Worm (Caenorhabditis elegans) whole organism, young adult: ENCODE measurements around the gene C04C3.4.
A peak's percentile ranks its signal among the peaks of the same experiment; 100 is the strongest.

Source experiments
- B0019.2 ChIP-seq: fragments of 200-800 bp; sonication (Bioruptor generic); conservative IDR thresholded peaks from 2 replicates; pipeline ENCODE4 v1.3.6; 2022; ENCODE audit warnings: missing genetic modification reagents, missing genetic modification characterization, missing compliant biosample characterization
- F23B12.7 ChIP-seq: sonication (generic microtip); optimal IDR thresholded peaks from 2 replicates; lab custom pipeline; 2017; ENCODE audit warnings: missing genetic modification characterization, mild to moderate bottlenecking, missing compliant biosample characterization, antibody characterized with exemption, moderate library complexity; ENCODE audit not compliant: insufficient read depth
- F55B11.4 ChIP-seq: sonication (generic microtip); optimal IDR thresholded peaks from 2 replicates; lab custom pipeline; 2016; ENCODE audit warnings: missing compliant biosample characterization, missing genetic modification characterization, borderline replicate concordance; ENCODE audit not compliant: insufficient read depth
- F57C9.4 ChIP-seq: sonication (generic microtip); optimal IDR thresholded peaks from 2 replicates; lab custom pipeline; 2017; ENCODE audit warnings: mild to moderate bottlenecking, missing genetic modification characterization, missing compliant biosample characterization
- Y53G8AR.9 ChIP-seq: fragments of 200-800 bp; sonication (Bioruptor generic); conservative IDR thresholded peaks from 2 replicates; pipeline ENCODE4 v1.3.6; 2022; ENCODE audit warnings: missing genetic modification reagents, missing genetic modification characterization, missing compliant biosample characterization
- Y67H2A.10 ChIP-seq: fragments of 200-800 bp; sonication (Bioruptor generic); conservative IDR thresholded peaks from 2 replicates; pipeline ENCODE4 v1.3.6; 2022; ENCODE audit warnings: missing genetic modification reagents, missing genetic modification characterization, missing compliant biosample characterization
- akir-1 ChIP-seq: fragments of 200-800 bp; sonication (Bioruptor generic); optimal IDR thresholded peaks from 2 replicates; lab custom pipeline; 2018; ENCODE audit warnings: mild to moderate bottlenecking, missing genetic modification characterization, moderate library complexity, missing compliant biosample characterization
- ama-1 ChIP-seq, 3 experiments: fragments of 150-350 bp in 1 of 3; sonication (generic microtip) in 2 of 3; optimal IDR thresholded peaks; 2 replicates each; lab custom pipeline; 2014 to 2018; ENCODE audit warnings: missing biosample characterization in 2 of 3, missing genetic modification characterization in 2 of 3, missing genetic modification reagents in 2 of 3
- atf-7 ChIP-seq: sonication (generic microtip); optimal IDR thresholded peaks from 2 replicates; lab custom pipeline; 2017; ENCODE audit warnings: mild to moderate bottlenecking, missing genetic modification characterization, missing compliant biosample characterization
- athp-1 ChIP-seq: sonication (generic microtip); optimal IDR thresholded peaks from 2 replicates; lab custom pipeline; 2017; ENCODE audit warnings: mild to moderate bottlenecking, missing genetic modification characterization, missing compliant biosample characterization
- ceh-27 ChIP-seq: fragments of 200-800 bp; sonication (Bioruptor generic); optimal IDR thresholded peaks from 2 replicates; lab custom pipeline; 2018; ENCODE audit warnings: mild to moderate bottlenecking, missing genetic modification characterization, moderate library complexity, missing compliant biosample characterization
- ceh-40 ChIP-seq: fragments of 200-800 bp; sonication (Bioruptor generic); IDR thresholded peaks from 2 replicates; pipeline ENCODE4 v1.3.6; 2022; ENCODE audit warnings: missing genetic modification characterization, missing compliant biosample characterization
- chd-7 ChIP-seq: sonication (generic microtip); optimal IDR thresholded peaks from 2 replicates; lab custom pipeline; 2016; ENCODE audit warnings: mild to moderate bottlenecking, missing genetic modification characterization, moderate library complexity, missing compliant biosample characterization
- dpl-1 ChIP-seq: fragments of 150-350 bp; optimal IDR thresholded peaks from 2 replicates; lab custom pipeline; 2014; ENCODE audit warnings: missing biosample characterization, missing genetic modification reagents, missing genetic modification characterization
- egl-18 ChIP-seq: fragments of 200-800 bp; sonication (Bioruptor generic); IDR thresholded peaks from 2 replicates; pipeline ENCODE4 v1.3.6; 2022; ENCODE audit warnings: missing genetic modification reagents, missing genetic modification characterization, missing compliant biosample characterization
- egrh-3 ChIP-seq: fragments of 200-800 bp; sonication (Bioruptor generic); IDR thresholded peaks from 2 replicates; pipeline ENCODE4 v1.3.6; 2022; ENCODE audit warnings: missing genetic modification reagents, missing genetic modification characterization, missing compliant biosample characterization
- fkh-3 ChIP-seq: sonication (generic microtip); optimal IDR thresholded peaks from 2 replicates; lab custom pipeline; 2016; ENCODE audit warnings: mild to moderate bottlenecking, missing genetic modification characterization, missing compliant biosample characterization
- gei-17 ChIP-seq: fragments of 200-800 bp; sonication (Bioruptor generic); optimal IDR thresholded peaks from 2 replicates; lab custom pipeline; 2018; ENCODE audit warnings: mild to moderate bottlenecking, missing genetic modification characterization, missing compliant biosample characterization
- hlh-12 ChIP-seq: sonication (generic microtip); optimal IDR thresholded peaks from 2 replicates; lab custom pipeline; 2016; ENCODE audit warnings: missing genetic modification characterization, missing compliant biosample characterization
- hmg-20 ChIP-seq: fragments of 200-800 bp; sonication (Bioruptor generic); IDR thresholded peaks from 2 replicates; pipeline ENCODE4 v1.3.6; 2022; ENCODE audit warnings: missing genetic modification reagents, missing genetic modification characterization, missing compliant biosample characterization
- hsf-1 ChIP-seq: fragments of 200-800 bp; sonication (Bioruptor generic); IDR thresholded peaks from 2 replicates; pipeline ENCODE4 v1.3.6; 2022; ENCODE audit warnings: missing genetic modification reagents, missing genetic modification characterization, missing compliant biosample characterization
- lag-1 ChIP-seq: fragments of 200-800 bp; sonication (Bioruptor generic); IDR thresholded peaks from 2 replicates; pipeline ENCODE4 v1.3.6; 2022; ENCODE audit warnings: missing genetic modification reagents, missing genetic modification characterization, missing compliant biosample characterization
- let-526 ChIP-seq: fragments of 200-800 bp; sonication (Bioruptor generic); IDR thresholded peaks from 2 replicates; pipeline ENCODE4 v1.3.6; 2022; ENCODE audit warnings: missing genetic modification reagents, missing genetic modification characterization, missing compliant biosample characterization
- let-607 ChIP-seq, 2 experiments: fragments of 200-800 bp in 1 of 2; sonication (Bioruptor generic) in 1 of 2; sonication (generic microtip) in 1 of 2; optimal IDR thresholded peaks; 2 replicates each; lab custom pipeline; 2016 to 2018; ENCODE audit warnings: mild to moderate bottlenecking in 2 of 2, missing compliant biosample characterization in 2 of 2, missing genetic modification characterization in 2 of 2, moderate library complexity in 2 of 2, missing genotype in 1 of 2
- lir-1 ChIP-seq: fragments of 200-800 bp; sonication (Bioruptor generic); conservative IDR thresholded peaks from 2 replicates; pipeline ENCODE4 v1.3.6; 2022; ENCODE audit warnings: missing genetic modification reagents, missing genetic modification characterization, missing compliant biosample characterization
- madf-10 ChIP-seq: sonication (generic microtip); optimal IDR thresholded peaks from 2 replicates; lab custom pipeline; 2016; ENCODE audit warnings: mild to moderate bottlenecking, missing genetic modification characterization, missing compliant biosample characterization
- madf-8 ChIP-seq: fragments of 200-800 bp; sonication (Bioruptor generic); conservative IDR thresholded peaks from 2 replicates; pipeline ENCODE4 v1.3.6; 2022; ENCODE audit warnings: missing genetic modification reagents, missing genetic modification characterization, missing compliant biosample characterization
- mel-28 ChIP-seq: sonication (generic microtip); optimal IDR thresholded peaks from 2 replicates; lab custom pipeline; 2016; ENCODE audit warnings: borderline replicate concordance, mild to moderate bottlenecking, missing genetic modification characterization, missing compliant biosample characterization
- mxl-1 ChIP-seq: sonication (generic microtip); optimal IDR thresholded peaks from 2 replicates; lab custom pipeline; 2016; ENCODE audit warnings: missing genetic modification characterization, missing compliant biosample characterization
- nfya-1 ChIP-seq: sonication (generic microtip); optimal IDR thresholded peaks from 2 replicates; lab custom pipeline; 2017; ENCODE audit warnings: antibody characterized with exemption, missing compliant biosample characterization, missing genetic modification characterization, borderline replicate concordance; ENCODE audit not compliant: insufficient read depth
- nfyb-1 ChIP-seq: fragments of 200-800 bp; sonication (Bioruptor generic); IDR thresholded peaks from 2 replicates; pipeline ENCODE4 v1.3.6; 2022; ENCODE audit warnings: missing genetic modification reagents, missing genetic modification characterization, missing compliant biosample characterization
- nhr-120 ChIP-seq: fragments of 200-800 bp; sonication (Bioruptor generic); IDR thresholded peaks from 2 replicates; pipeline ENCODE4 v1.3.6; 2022; ENCODE audit warnings: missing genetic modification characterization, missing compliant biosample characterization
- rpc-1 ChIP-seq, 2 experiments: fragments of 150-350 bp in 1 of 2; sonication (generic microtip) in 1 of 2; optimal IDR thresholded peaks; 2 replicates each; lab custom pipeline; 2014 to 2018; ENCODE audit warnings: missing biosample characterization in 1 of 2, missing genetic modification characterization in 1 of 2, missing genetic modification reagents in 1 of 2, missing genotype in 1 of 2
- snpc-3.4 ChIP-seq: sonication (generic microtip); optimal IDR thresholded peaks from 2 replicates; lab custom pipeline; 2017; ENCODE audit warnings: missing genetic modification characterization, mild to moderate bottlenecking, missing compliant biosample characterization, antibody characterized with exemption, moderate library complexity, missing genotype, missing genetic modification reagents
- sptf-2 ChIP-seq: fragments of 200-800 bp; sonication (Bioruptor generic); optimal IDR thresholded peaks from 2 replicates; lab custom pipeline; 2018; ENCODE audit warnings: mild to moderate bottlenecking, missing genetic modification characterization, missing compliant biosample characterization
- tlf-1 ChIP-seq: fragments of 200-800 bp; sonication (Bioruptor generic); optimal IDR thresholded peaks from 2 replicates; lab custom pipeline; 2018; ENCODE audit warnings: mild to moderate bottlenecking, missing genetic modification characterization, missing compliant biosample characterization
- unc-62 ChIP-seq: fragments of 150-350 bp; optimal IDR thresholded peaks from 2 replicates; lab custom pipeline; 2014; ENCODE audit warnings: missing biosample characterization, missing genetic modification reagents, missing genetic modification characterization
- zim-3 ChIP-seq: sonication (generic microtip); optimal IDR thresholded peaks from 2 replicates; lab custom pipeline; 2017; ENCODE audit warnings: mild to moderate bottlenecking, missing genetic modification characterization, moderate library complexity, missing compliant biosample characterization
- ztf-22 ChIP-seq: fragments of 200-800 bp; sonication (Bioruptor generic); optimal IDR thresholded peaks from 2 replicates; lab custom pipeline; 2018; ENCODE audit warnings: mild to moderate bottlenecking, missing genetic modification characterization, moderate library complexity, missing compliant biosample characterization
- ztf-3 ChIP-seq: fragments of 200-800 bp; sonication (Bioruptor generic); optimal IDR thresholded peaks from 2 replicates; lab custom pipeline; 2018; ENCODE audit warnings: mild to moderate bottlenecking, missing genetic modification characterization, missing compliant biosample characterization
- ztf-6 ChIP-seq: fragments of 200-800 bp; sonication (Bioruptor generic); IDR thresholded peaks from 2 replicates; pipeline ENCODE4 v1.3.6; 2022; ENCODE audit warnings: missing genetic modification reagents, missing genetic modification characterization, missing compliant biosample characterization

Gene C04C3.4

DNA sequence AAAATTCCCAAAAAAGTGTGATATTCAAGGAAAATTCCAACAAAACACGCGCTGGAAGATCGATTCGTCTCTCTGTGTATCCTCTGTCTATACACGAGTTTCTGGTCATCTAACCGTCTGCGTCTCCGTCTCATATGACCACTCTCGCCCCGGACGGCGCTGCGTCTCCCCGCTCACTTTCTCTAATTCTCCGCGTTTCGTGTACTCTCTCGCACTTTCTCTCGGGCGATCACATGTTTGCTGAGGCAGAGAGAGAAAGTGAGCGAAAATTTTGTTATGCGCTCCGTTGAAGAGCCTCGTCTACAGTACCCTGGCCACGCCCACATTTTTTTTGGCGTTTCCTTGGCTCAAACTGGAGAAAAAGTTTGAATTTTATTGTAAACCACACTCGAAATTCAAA lies 9.6 kb upstream of the C04C3.4 start (continued):
- peak; percentile 83 for TF ChIP-seq let-526 (GFP tag; lab: Robert Waterston, UW)
- TF ChIP-seq nhr-120: no peak
- no peak for TF ChIP-seq F23B12.7 (tag; lab: Kevin White, UChicago)
- TF ChIP-seq lag-1 (GFP tag; lab: Robert Waterston, UW): no peak
- TF ChIP-seq ztf-3 (GFP tag; lab: Kevin White, UChicago): peak; percentile 78
- TF ChIP-seq egrh-3: 0 out of 2 replicates have a peak, but pooled peaks have one; percentile 23
- TF ChIP-seq gei-17: peak; percentile 71
- peak; percentile 10 for TF ChIP-seq dpl-1 (GFP tag; lab: Kevin White, UChicago)
- TF ChIP-seq rpc-1 (optimal IDR thresholded peaks at IDR 0.05; lab: Kevin White, UChicago): no peak
- no peak for TF ChIP-seq rpc-1 (tag; optimal IDR thresholded peaks at IDR 0.05; lab: Kevin White, UChicago)
- TF ChIP-seq tlf-1 (GFP tag; lab: Kevin White, UChicago): peak; percentile 67
- TF ChIP-seq F57C9.4 (tag; lab: Kevin White, UChicago): no peak
- no peak for TF ChIP-seq ama-1 (optimal IDR thresholded peaks at IDR 0.05; lab: Kevin White, UChicago)
- TF ChIP-seq ama-1 (GFP tag; optimal IDR thresholded peaks at IDR 0.05; lab: Kevin White, UChicago): no peak
- TF ChIP-seq nfya-1 (tag; lab: Kevin White, UChicago): no peak
- peak; percentile 83 for TF ChIP-seq ceh-27 (GFP tag; lab: Kevin White, UChicago)
- TF ChIP-seq atf-7 (tag; lab: Kevin White, UChicago): peak; percentile 83
- no peak for TF ChIP-seq ceh-40 (GFP tag; lab: Robert Waterston, UW)
- no peak for TF ChIP-seq akir-1
- peak; percentile 67 for TF ChIP-seq lir-1 (GFP tag; lab: Robert Waterston, UW)
- TF ChIP-seq madf-8: no peak
- TF ChIP-seq hlh-12 (tag; lab: Kevin White, UChicago): no peak
- no peak for TF ChIP-seq F55B11.4
- peak; percentile 71 for TF ChIP-seq madf-10 (tag; lab: Kevin White, UChicago)
- TF ChIP-seq Y67H2A.10 (GFP tag; lab: Robert Waterston, UW): peak; percentile 59
- no peak for TF ChIP-seq sptf-2 (GFP tag; lab: Kevin White, UChicago)
- TF ChIP-seq athp-1 (tag; lab: Kevin White, UChicago): peak; percentile 39
- TF ChIP-seq nfyb-1 (GFP tag; lab: Robert Waterston, UW): peak; percentile 82
- peak; percentile 88 for TF ChIP-seq Y53G8AR.9 (GFP tag; lab: Robert Waterston, UW)
- no peak for TF ChIP-seq fkh-3 (tag; lab: Kevin White, UChicago)
- no peak for TF ChIP-seq unc-62 (GFP tag; lab: Kevin White, UChicago)
- TF ChIP-seq hsf-1 (GFP tag; lab: Robert Waterston, UW): 0 out of 2 replicates have a peak, but pooled peaks have one; percentile 29
- peak; percentile 44 for TF ChIP-seq ztf-22 (GFP tag; lab: Kevin White, UChicago)
- TF ChIP-seq let-607 (tag; optimal IDR thresholded peaks at IDR 0.05; lab: Kevin White, UChicago): peak in 1 of 2 experiments; percentile 50
- no peak for TF ChIP-seq hmg-20 (GFP tag; lab: Robert Waterston, UW)
- no peak for TF ChIP-seq mxl-1
- no peak for TF ChIP-seq mel-28
- TF ChIP-seq ztf-6: no peak
- TF ChIP-seq zim-3 (tag; lab: Kevin White, UChicago): no peak
- peak; percentile 66 for TF ChIP-seq chd-7 (tag; lab: Kevin White, UChicago)
- TF ChIP-seq snpc-3.4 (tag; lab: Kevin White, UChicago): no peak
- TF ChIP-seq B0019.2 (GFP tag; lab: Robert Waterston, UW): no peak
- no peak for TF ChIP-seq egl-18 (GFP tag; lab: Robert Waterston, UW)
